Fruit fly (Drosophila melanogaster) whole organism, embryonic: ENCODE results near the gene CG10333.

Experiments
- Aef1 ChIP-seq: fragments of 200-800 bp; sonication (Bioruptor generic); IDR thresholded peaks from 3 replicates; pipeline ENCODE4 v1.3.6; 2022; ENCODE audit warnings: missing biosample characterization, missing genetic modification characterization
- Antp ChIP-seq: fragments of 200-800 bp; sonication (Bioruptor generic); optimal IDR thresholded peaks from 3 replicates; lab custom pipeline; 2016; ENCODE audit warnings: missing biosample characterization, missing genetic modification characterization
- CG10147 ChIP-seq: fragments of 200-800 bp; sonication (Bioruptor generic); optimal IDR thresholded peaks from 2 replicates; lab custom pipeline; 2019; ENCODE audit warnings: missing biosample characterization, mild to moderate bottlenecking, missing genetic modification characterization, moderate library complexity
- CG10462 ChIP-seq: fragments of 200-800 bp; sonication (Bioruptor generic); optimal IDR thresholded peaks from 2 replicates; lab custom pipeline; 2016; ENCODE audit warnings: missing biosample characterization, missing genetic modification characterization
- CG12236 ChIP-seq: fragments of 200-800 bp; sonication (Bioruptor generic); optimal IDR thresholded peaks from 2 replicates; lab custom pipeline; 2016; ENCODE audit warnings: missing biosample characterization, missing genetic modification characterization
- CG1233 ChIP-seq: fragments of 200-800 bp; sonication (Bioruptor generic); optimal IDR thresholded peaks from 4 replicates; lab custom pipeline; 2018; ENCODE audit warnings: missing biosample characterization, mild to moderate bottlenecking, missing genetic modification characterization
- CG14014 ChIP-seq: fragments of 200-800 bp; sonication (Bioruptor generic); IDR thresholded peaks from 2 replicates; pipeline ENCODE4 v1.3.6; 2022; ENCODE audit warnings: missing biosample characterization, missing genetic modification characterization
- CG14710 ChIP-seq: fragments of 200-800 bp; sonication (Bioruptor generic); optimal IDR thresholded peaks from 3 replicates; lab custom pipeline; 2019; ENCODE audit warnings: missing biosample characterization, mild to moderate bottlenecking, missing genetic modification characterization, moderate library complexity
- CG1647 ChIP-seq: fragments of 200-800 bp; sonication (Bioruptor generic); optimal IDR thresholded peaks from 3 replicates; lab custom pipeline; 2016; ENCODE audit warnings: missing biosample characterization, missing genetic modification characterization
- CG16815 ChIP-seq: fragments of 200-800 bp; sonication (Bioruptor generic); optimal IDR thresholded peaks from 3 replicates; lab custom pipeline; 2017; ENCODE audit warnings: missing biosample characterization, mild to moderate bottlenecking, missing genetic modification characterization
- CG17829 ChIP-seq: fragments of 200-800 bp; optimal IDR thresholded peaks from 2 replicates; lab custom pipeline; 2019; ENCODE audit warnings: missing biosample characterization, mild to moderate bottlenecking, missing genetic modification characterization, moderate library complexity
- CG17912 ChIP-seq: fragments of 200-800 bp; sonication (Bioruptor generic); optimal IDR thresholded peaks from 2 replicates; lab custom pipeline; 2018; ENCODE audit warnings: missing biosample characterization, mild to moderate bottlenecking, missing genetic modification characterization
- CG18011 ChIP-seq: fragments of 200-800 bp; sonication (Bioruptor generic); optimal IDR thresholded peaks from 2 replicates; lab custom pipeline; 2017; ENCODE audit warnings: missing biosample characterization, missing genetic modification characterization, mild to moderate bottlenecking, moderate library complexity, missing genotype
- CG18764 ChIP-seq: fragments of 200-800 bp; sonication (Bioruptor generic); optimal IDR thresholded peaks from 3 replicates; lab custom pipeline; 2016; ENCODE audit warnings: missing biosample characterization, missing genetic modification characterization
- CG2712 ChIP-seq: fragments of 200-800 bp; optimal IDR thresholded peaks from 3 replicates; lab custom pipeline; 2019; ENCODE audit warnings: missing biosample characterization, mild to moderate bottlenecking, missing genetic modification characterization, moderate library complexity
- CG30020 ChIP-seq: fragments of 200-800 bp; optimal IDR thresholded peaks from 2 replicates; lab custom pipeline; 2019; ENCODE audit warnings: missing biosample characterization, mild to moderate bottlenecking, missing genetic modification characterization, moderate library complexity
- CG4820 ChIP-seq: fragments of 200-800 bp; sonication (Bioruptor generic); optimal IDR thresholded peaks from 3 replicates; lab custom pipeline; 2016; ENCODE audit warnings: missing biosample characterization, missing genetic modification characterization
- CG6791 ChIP-seq: fragments of 200-800 bp; sonication (Bioruptor generic); IDR thresholded peaks from 3 replicates; pipeline ENCODE4 v1.3.6; 2022; ENCODE audit warnings: missing biosample characterization, missing genetic modification characterization; ENCODE audit not compliant: partially characterized antibody
- CG7786 ChIP-seq: fragments of 200-800 bp; sonication (Bioruptor generic); optimal IDR thresholded peaks from 2 replicates; lab custom pipeline; 2016; ENCODE audit warnings: missing biosample characterization, missing genetic modification characterization
- CG8359 ChIP-seq: fragments of 200-800 bp; sonication (Bioruptor generic); optimal IDR thresholded peaks from 2 replicates; lab custom pipeline; 2017; ENCODE audit warnings: missing biosample characterization, mild to moderate bottlenecking, missing genetic modification characterization, borderline replicate concordance
- CG8388 ChIP-seq: fragments of 200-800 bp; sonication (Bioruptor generic); optimal IDR thresholded peaks from 2 replicates; lab custom pipeline; 2019; ENCODE audit warnings: missing biosample characterization, mild to moderate bottlenecking, missing genetic modification characterization, moderate library complexity
- CG9609 ChIP-seq: fragments of 200-800 bp; sonication (Bioruptor generic); optimal IDR thresholded peaks from 3 replicates; lab custom pipeline; 2016; ENCODE audit warnings: missing biosample characterization, missing genetic modification characterization
- CG9797 ChIP-seq: fragments of 200-800 bp; sonication (Bioruptor generic); optimal IDR thresholded peaks from 3 replicates; lab custom pipeline; 2018; ENCODE audit warnings: missing biosample characterization, mild to moderate bottlenecking, missing genetic modification characterization
- Dref ChIP-seq: fragments of 200-800 bp; sonication (Bioruptor generic); IDR thresholded peaks from 2 replicates; pipeline ENCODE4 v1.3.6; 2022; ENCODE audit warnings: missing biosample characterization, missing genetic modification characterization
- E2f2 ChIP-seq: fragments of 200-800 bp; sonication (Bioruptor generic); IDR thresholded peaks from 2 replicates; pipeline ENCODE4 v1.3.6; 2022; ENCODE audit warnings: missing biosample characterization, missing genetic modification characterization
- HLH3B ChIP-seq: fragments of 200-800 bp; sonication (Bioruptor generic); IDR thresholded peaks from 2 replicates; pipeline ENCODE4 v1.3.6; 2022; ENCODE audit warnings: missing biosample characterization, missing genetic modification characterization
- Jarid2 ChIP-seq: fragments of 200-800 bp; sonication (Bioruptor generic); optimal IDR thresholded peaks from 3 replicates; lab custom pipeline; 2017; ENCODE audit warnings: mild to moderate bottlenecking, missing biosample characterization, missing genetic modification reagents, missing genetic modification characterization
- NC2α ChIP-seq: fragments of 200-800 bp; sonication (Bioruptor generic); optimal IDR thresholded peaks from 2 replicates; lab custom pipeline; 2016; ENCODE audit warnings: missing biosample characterization, missing genetic modification characterization
- Sry-β ChIP-seq: fragments of 200-800 bp; sonication (Bioruptor generic); optimal IDR thresholded peaks from 2 replicates; lab custom pipeline; 2018; ENCODE audit warnings: missing biosample characterization, mild to moderate bottlenecking, missing genetic modification characterization, moderate library complexity
- Trl ChIP-seq, 3 experiments: fragments of >200 bp in 2 of 3; fragments of 200-800 bp in 1 of 3; sonication (Bioruptor generic) in 1 of 3; optimal IDR thresholded peaks; 2 replicates in 1 of 3; 3 replicates in 2 of 3; lab custom pipeline; 2016 to 2017; ENCODE audit warnings: missing biosample characterization in 1 of 3, missing genetic modification characterization in 1 of 3
- Xbp1 ChIP-seq: fragments of 200-800 bp; sonication (Bioruptor generic); optimal IDR thresholded peaks from 3 replicates; lab custom pipeline; 2016; ENCODE audit warnings: missing biosample characterization, mild to moderate bottlenecking, missing genetic modification characterization
- ab ChIP-seq: fragments of 200-800 bp; sonication (Bioruptor generic); optimal IDR thresholded peaks from 2 replicates; lab custom pipeline; 2016; ENCODE audit warnings: missing biosample characterization, missing genetic modification characterization
- al ChIP-seq: fragments of 200-800 bp; sonication (Bioruptor generic); IDR thresholded peaks from 2 replicates; pipeline ENCODE4 v1.3.6; 2022; ENCODE audit warnings: missing biosample characterization, missing genetic modification characterization
- ato ChIP-seq: fragments of 200-800 bp; sonication (Bioruptor generic); IDR thresholded peaks from 2 replicates; pipeline ENCODE4 v1.3.6; 2022; ENCODE audit warnings: missing biosample characterization, missing genetic modification characterization; ENCODE audit not compliant: partially characterized antibody
- bbx ChIP-seq: fragments of 200-800 bp; sonication (Bioruptor generic); IDR thresholded peaks from 2 replicates; pipeline ENCODE4 v1.3.6; 2022; ENCODE audit warnings: missing biosample characterization, missing genetic modification characterization; ENCODE audit not compliant: partially characterized antibody
- cas ChIP-seq: fragments of 200-800 bp; sonication (Bioruptor generic); IDR thresholded peaks from 2 replicates; pipeline ENCODE4 v1.3.6; 2022; ENCODE audit warnings: missing biosample characterization, missing genetic modification characterization
- crc ChIP-seq: fragments of 200-800 bp; sonication (Bioruptor generic); optimal IDR thresholded peaks from 2 replicates; lab custom pipeline; 2016; ENCODE audit warnings: missing biosample characterization, missing genetic modification characterization
- gce ChIP-seq: fragments of 200-800 bp; sonication (Bioruptor generic); IDR thresholded peaks from 3 replicates; pipeline ENCODE4 v1.3.6; 2022; ENCODE audit warnings: missing biosample characterization, missing genetic modification characterization
- gfzf ChIP-seq: fragments of 200-800 bp; sonication (Bioruptor generic); optimal IDR thresholded peaks from 2 replicates; lab custom pipeline; 2016; ENCODE audit warnings: missing biosample characterization, mild to moderate bottlenecking, missing genetic modification characterization, moderate library complexity
- lilli ChIP-seq: fragments of 200-800 bp; sonication (Bioruptor generic); optimal IDR thresholded peaks from 3 replicates; lab custom pipeline; 2016; ENCODE audit warnings: missing biosample characterization, missing genetic modification characterization
- lola ChIP-seq, 3 experiments: fragments of >200 bp in 2 of 3; fragments of 200-800 bp in 1 of 3; sonication (Bioruptor generic) in 1 of 3; optimal IDR thresholded peaks; 2 replicates each; lab custom pipeline; 2017 to 2019; ENCODE audit warnings: missing biosample characterization in 3 of 3, missing genetic modification characterization in 3 of 3, mild to moderate bottlenecking in 1 of 3, moderate library complexity in 1 of 3
- nau ChIP-seq: fragments of 200-800 bp; sonication (Bioruptor generic); optimal IDR thresholded peaks from 3 replicates; lab custom pipeline; 2017; ENCODE audit warnings: missing biosample characterization, mild to moderate bottlenecking, missing genetic modification characterization, missing genetic modification reagents
- pros ChIP-seq: fragments of 200-800 bp; sonication (Bioruptor generic); optimal IDR thresholded peaks from 3 replicates; lab custom pipeline; 2019; ENCODE audit warnings: missing biosample characterization, mild to moderate bottlenecking, missing genetic modification characterization, moderate library complexity
- pzg ChIP-seq: fragments of 200-800 bp; sonication (Bioruptor generic); optimal IDR thresholded peaks from 3 replicates; lab custom pipeline; 2018; ENCODE audit warnings: missing biosample characterization, mild to moderate bottlenecking, missing genetic modification characterization, moderate library complexity
- rib ChIP-seq: fragments of 200-800 bp; sonication (Bioruptor generic); IDR thresholded peaks from 2 replicates; pipeline ENCODE4 v1.3.6; 2022; ENCODE audit warnings: missing biosample characterization, missing genetic modification characterization
- row ChIP-seq: fragments of 200-800 bp; sonication (Bioruptor generic); IDR thresholded peaks from 3 replicates; pipeline ENCODE4 v1.3.6; 2022; ENCODE audit warnings: missing biosample characterization, missing genetic modification characterization
- sima ChIP-seq: fragments of 200-800 bp; sonication (Bioruptor generic); optimal IDR thresholded peaks from 2 replicates; lab custom pipeline; 2016; ENCODE audit warnings: missing biosample characterization, missing genetic modification characterization
- stwl ChIP-seq: fragments of 200-800 bp; sonication (Bioruptor generic); optimal IDR thresholded peaks from 3 replicates; lab custom pipeline; 2018; ENCODE audit warnings: missing biosample characterization, mild to moderate bottlenecking, missing genetic modification characterization, moderate library complexity
- tll ChIP-seq, 2 experiments: fragments of 200-800 bp in 1 of 2; fragments of >200 bp in 1 of 2; sonication (Bioruptor generic) in 1 of 2; optimal IDR thresholded peaks; 2 replicates each; lab custom pipeline; 2017 to 2019; ENCODE audit warnings: missing biosample characterization in 2 of 2, missing genetic modification characterization in 2 of 2, mild to moderate bottlenecking in 1 of 2, moderate library complexity in 1 of 2
- unc-4 ChIP-seq: fragments of 200-800 bp; sonication (Bioruptor generic); IDR thresholded peaks from 2 replicates; pipeline ENCODE4 v1.3.6; 2022; ENCODE audit warnings: missing biosample characterization, missing genetic modification characterization; ENCODE audit not compliant: partially characterized antibody

The CG10333 gene

dm6 chr2L:18606642-18607041, at the start of gene CG10333 (continued):
- no peak for TF ChIP-seq lola (GFP tag; optimal IDR thresholded peaks at IDR 0.05; lab: Kevin White, UChicago)
- TF ChIP-seq lilli: no peak
- TF ChIP-seq NC2α (GFP tag; lab: Kevin White, UChicago): no peak
- no peak for TF ChIP-seq Xbp1 (GFP tag; lab: Kevin White, UChicago)
- TF ChIP-seq pros (GFP tag; lab: Kevin White, UChicago): no peak
- TF ChIP-seq HLH3B: no peak
- TF ChIP-seq CG14014: no peak
- no peak for TF ChIP-seq CG12236 (GFP tag; lab: Kevin White, UChicago)
- TF ChIP-seq CG1233: no peak
- peak; percentile 0 for TF ChIP-seq CG17829
- TF ChIP-seq Sry-β (GFP tag; lab: Kevin White, UChicago): no peak
- TF ChIP-seq tll (GFP tag; optimal IDR thresholded peaks at IDR 0.05; lab: Kevin White, UChicago): no peak
- no peak for TF ChIP-seq nau (GFP tag; lab: Kevin White, UChicago)
- peak; percentile 11 for TF ChIP-seq CG2712 (tag; lab: Kevin White, UChicago)
- TF ChIP-seq unc-4: peak; percentile 30; the same call in 1 of the 2 replicates
- peak; percentile 54 for TF ChIP-seq CG14710 (tag; lab: Kevin White, UChicago)
- TF ChIP-seq al (GFP tag; lab: Robert Waterston, UW): no peak
- no peak for TF ChIP-seq CG10462 (GFP tag; lab: Kevin White, UChicago)
- no peak for TF ChIP-seq Antp (GFP tag; lab: Kevin White, UChicago)
- peak; percentile 70 for TF ChIP-seq row
- no peak for TF ChIP-seq CG10147 (GFP tag; lab: Kevin White, UChicago)
- TF ChIP-seq ato (GFP tag; lab: Robert Waterston, UW): no peak
- TF ChIP-seq crc (GFP tag; lab: Kevin White, UChicago): no peak
- TF ChIP-seq stwl: peak; percentile 61
- peak; percentile 46 for TF ChIP-seq CG9797 (GFP tag; lab: Kevin White, UChicago)
- TF ChIP-seq pzg (GFP tag; lab: Kevin White, UChicago): peak; percentile 61
- no peak for TF ChIP-seq gce (GFP tag; lab: Robert Waterston, UW)
- TF ChIP-seq CG8359 (GFP tag; lab: Kevin White, UChicago): no peak
- no peak for TF ChIP-seq ab (GFP tag; lab: Kevin White, UChicago)
- TF ChIP-seq rib (GFP tag; lab: Robert Waterston, UW): no peak
- TF ChIP-seq Trl (optimal IDR thresholded peaks at IDR 0.05; lab: Kevin White, UChicago): no peak
- no peak for TF ChIP-seq Trl (GFP tag; optimal IDR thresholded peaks at IDR 0.05; lab: Kevin White, UChicago)
- TF ChIP-seq Aef1 (GFP tag; lab: Robert Waterston, UW): no peak
- no peak for TF ChIP-seq cas
- TF ChIP-seq Dref (GFP tag; lab: Robert Waterston, UW): peak; percentile 67
- TF ChIP-seq E2f2: no peak
- no peak for TF ChIP-seq CG9609 (GFP tag; lab: Kevin White, UChicago)
- no peak for TF ChIP-seq CG18011 (GFP tag; lab: Kevin White, UChicago)
- no peak for TF ChIP-seq CG1647 (GFP tag; lab: Kevin White, UChicago)
- TF ChIP-seq CG7786 (GFP tag; lab: Kevin White, UChicago): no peak
- 0 out of 3 replicates have a peak, but pooled peaks have one; percentile 17 for TF ChIP-seq CG6791 (GFP tag; lab: Robert Waterston, UW)
- TF ChIP-seq bbx (GFP tag; lab: Robert Waterston, UW): no peak
- TF ChIP-seq CG30020: peak; percentile 11
- peak; percentile 71 for TF ChIP-seq gfzf (GFP tag; lab: Kevin White, UChicago)
- TF ChIP-seq CG4820 (GFP tag; lab: Kevin White, UChicago): no peak
- no peak for TF ChIP-seq CG17912
- TF ChIP-seq CG8388 (GFP tag; lab: Kevin White, UChicago): peak; percentile 70
- TF ChIP-seq Jarid2 (GFP tag; lab: Kevin White, UChicago): no peak
- TF ChIP-seq sima (GFP tag; lab: Kevin White, UChicago): no peak
- TF ChIP-seq CG18764 (GFP tag; lab: Kevin White, UChicago): no peak
- TF ChIP-seq CG16815 (GFP tag; lab: Kevin White, UChicago): no peak
